Worm (Caenorhabditis elegans): ENCODE results near the gene srd-11.

srd-11 gene

ce11 chrV:13647617-13648016, 28.0 kb upstream of the srd-11 start:
- no peak for TF ChIP-seq eor-1 (tag; optimal IDR thresholded peaks at IDR 0.05)
- no peak for TF ChIP-seq mdl-1 (tag; optimal IDR thresholded peaks at IDR 0.05)
- TF ChIP-seq pha-4 (tag; optimal IDR thresholded peaks at IDR 0.05) = no peak
- no peak for TF ChIP-seq ZK546.5 (tag; optimal IDR thresholded peaks at IDR 0.05)
- no peak for TF ChIP-seq ama-1 (optimal IDR thresholded peaks at IDR 0.05)

ce11 chrV:13647185-13647584, 27.5 kb upstream of the srd-11 start:
- no peak for TF ChIP-seq elt-3 (tag; optimal IDR thresholded peaks at IDR 0.05)

- no peak for TF ChIP-seq lsy-12 (tag; optimal IDR thresholded peaks at IDR 0.05)
- TF ChIP-seq daf-12 (tag; optimal IDR thresholded peaks at IDR 0.05) = no peak
- TF ChIP-seq hmg-11 (tag; optimal IDR thresholded peaks at IDR 0.05) = no peak
- TF ChIP-seq lin-39 (tag; optimal IDR thresholded peaks at IDR 0.05) = no peak
- TF ChIP-seq mml-1 (tag; optimal IDR thresholded peaks at IDR 0.05) = no peak
- TF ChIP-seq R02D3.7 (tag; optimal IDR thresholded peaks at IDR 0.05) = no peak
- TF ChIP-seq egl-5 (tag; optimal IDR thresholded peaks at IDR 0.05) = no peak
- TF ChIP-seq nhr-77 (tag; optimal IDR thresholded peaks at IDR 0.05) = no peak
- TF ChIP-seq ceh-82 (tag; optimal IDR thresholded peaks at IDR 0.05) = no peak
- TF ChIP-seq unc-39 (tag; optimal IDR thresholded peaks at IDR 0.05) = no peak
- TF ChIP-seq egl-27 (tag; optimal IDR thresholded peaks at IDR 0.05) = no peak
- TF ChIP-seq lin-15B (tag; optimal IDR thresholded peaks at IDR 0.05) = no peak
- TF ChIP-seq elt-1 (tag; optimal IDR thresholded peaks at IDR 0.05) = no peak
- no peak for TF ChIP-seq nhr-23 (tag; optimal IDR thresholded peaks at IDR 0.05)
- no peak for TF ChIP-seq elt-3 (tag; optimal IDR thresholded peaks at IDR 0.05)
- no peak for TF ChIP-seq elt-2 (tag; optimal IDR thresholded peaks at IDR 0.05)
Observed at ce11 chrV:13645848-13646578, 26.4 kb upstream of the srd-11 start.

ce11 chrV:13638040-13638439, 18.4 kb upstream of the srd-11 start:
- TF ChIP-seq pha-4 (tag; optimal IDR thresholded peaks at IDR 0.05) (peak; percentile 3), elt-2 (tag; optimal IDR thresholded peaks at IDR 0.05) (peak; percentile 89), jun-1 (tag; optimal IDR thresholded peaks at IDR 0.05) (peak; percentile 22), unc-62 (GFP tag; optimal IDR thresholded peaks at IDR 0.05) (no peak), zag-1 (tag; optimal IDR thresholded peaks at IDR 0.05) (no peak)

- TF ChIP-seq ceh-16 (tag; optimal IDR thresholded peaks at IDR 0.05) (no peak), nhr-237 (tag; optimal IDR thresholded peaks at IDR 0.05) (no peak), snpc-4 (tag; optimal IDR thresholded peaks at IDR 0.05) (no peak), eor-1 (tag; optimal IDR thresholded peaks at IDR 0.05) (no peak), fkh-10 (GFP tag; optimal IDR thresholded peaks at IDR 0.05) (no peak), daf-12 (tag; optimal IDR thresholded peaks at IDR 0.05) (no peak), nhr-28 (tag; optimal IDR thresholded peaks at IDR 0.05) (no peak), ceh-82 (tag; optimal IDR thresholded peaks at IDR 0.05) (no peak), nhr-43 (tag; optimal IDR thresholded peaks at IDR 0.05; ENCODE audit: poor library complexity, severe bottlenecking) (no peak), mdl-1 (tag; optimal IDR thresholded peaks at IDR 0.05) (no peak), nhr-77 (tag; optimal IDR thresholded peaks at IDR 0.05) (no peak), aly-2 (tag; optimal IDR thresholded peaks at IDR 0.05) (no peak), elt-2 (tag; optimal IDR thresholded peaks at IDR 0.05) (no peak), nhr-23 (tag; optimal IDR thresholded peaks at IDR 0.05) (peak; percentile 21), fkh-2 (tag; optimal IDR thresholded peaks at IDR 0.05) (no peak), elt-1 (tag; optimal IDR thresholded peaks at IDR 0.05) (peak; percentile 8), nhr-12 (tag; optimal IDR thresholded peaks at IDR 0.05) (no peak)
Observed at ce11 chrV:13636411-13636810, 16.8 kb upstream of the srd-11 start.

ce11 chrV:13634149-13634548, 14.5 kb upstream of the srd-11 start, which contains the start of gene H37A05.2:
H37A05.2 (minus strand) TSS chrV:13634249.
- TF ChIP-seq sea-2 (GFP tag; optimal IDR thresholded peaks at IDR 0.05) (no peak), unc-39 (tag; optimal IDR thresholded peaks at IDR 0.05) (no peak)

All from whole organism, L3 larva.